Worm (Caenorhabditis elegans) whole organism, L4 larva: Measurements from ENCODE around the gene clh-5.

ENCODE experiments used
- F10B5.3 ChIP-seq: sonication (generic microtip); optimal IDR thresholded peaks from 2 replicates; lab custom pipeline; 2016; ENCODE audit warnings: mild to moderate bottlenecking, missing genetic modification characterization, missing compliant biosample characterization
- pha-4 ChIP-seq, 2 experiments: fragments of 150-350 bp in 1 of 2; fragments of 200-800 bp in 1 of 2; sonication (Bioruptor generic) in 1 of 2; IDR thresholded peaks in 1 of 2; optimal IDR thresholded peaks in 1 of 2; 2 replicates each; pipeline versions ENCODE4 v1.3.6 to Lab custom; 2014 to 2022; ENCODE audit warnings: missing genetic modification characterization in 2 of 2, missing genetic modification reagents in 2 of 2, missing biosample characterization in 1 of 2, missing compliant biosample characterization in 1 of 2

DNA sequence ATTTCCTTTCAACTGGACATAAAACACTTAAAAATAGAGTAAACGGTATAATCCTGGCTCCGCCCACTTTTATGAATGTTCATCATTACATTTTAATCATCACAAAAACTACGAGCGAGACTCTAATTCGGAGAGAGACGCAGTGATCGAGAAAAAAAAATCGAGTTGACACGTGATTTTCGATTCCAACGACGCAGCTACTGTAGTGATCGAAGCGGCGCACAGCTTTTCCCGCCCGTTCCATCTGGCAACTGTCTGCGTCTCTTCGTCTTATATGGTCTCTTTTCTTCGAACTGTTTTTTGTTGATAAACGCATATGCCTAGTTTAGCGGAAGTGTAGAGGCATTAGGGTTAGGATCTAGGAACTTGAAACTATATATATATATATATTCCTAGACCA lies 15.4 kb upstream of the clh-5 start:
- no peak for TF ChIP-seq F10B5.3
- TF ChIP-seq pha-4 (GFP tag; IDR thresholded peaks at IDR 0.05; lab: Robert Waterston, UW) = 0 out of 2 replicates have a peak, but pooled peaks have one; percentile 36
- no peak for TF ChIP-seq pha-4 (tag; optimal IDR thresholded peaks at IDR 0.05; lab: Kevin White, UChicago)
